Worm (Caenorhabditis elegans): ENCODE results near the gene Y37D8A.3.
A peak's percentile ranks its signal among the peaks of the same experiment; 100 is the strongest.

Gene Y37D8A.3

ce11 chrIII:12789420-12789819 lies 39.7 kb upstream of the Y37D8A.3 start, which contains the start of gene BE10.1:
Gene BE10.1 (minus strand): TSS chrIII:12789520.
- TF ChIP-seq bed-3 (GFP tag; optimal IDR thresholded peaks at IDR 0.05) = no peak
- no peak for TF ChIP-seq pha-4 (tag; optimal IDR thresholded peaks at IDR 0.05)
- no peak for TF ChIP-seq mep-1 (tag; optimal IDR thresholded peaks at IDR 0.05)
- no peak for TF ChIP-seq nhr-12 (tag; optimal IDR thresholded peaks at IDR 0.05)
- TF ChIP-seq tbx-8 (GFP tag; optimal IDR thresholded peaks at IDR 0.05) = no peak

DNA sequence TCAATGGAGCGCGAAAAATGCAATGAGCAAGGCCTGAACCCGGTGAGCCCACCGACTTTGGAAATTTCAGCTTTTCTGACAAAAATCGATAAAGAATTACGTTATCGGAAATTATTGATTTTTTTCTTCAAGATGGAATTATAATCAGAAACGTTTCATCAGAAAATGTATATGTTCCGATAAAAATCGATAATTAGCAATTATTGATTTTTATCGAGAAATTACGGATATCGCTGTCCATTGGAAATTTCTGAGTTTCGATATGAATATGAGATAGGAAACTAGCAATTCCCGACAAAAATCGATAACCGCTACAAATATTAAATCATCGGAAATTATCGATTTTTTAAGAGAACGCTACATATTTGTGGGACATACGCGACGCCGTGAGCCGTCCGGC lies 35.0 kb upstream of the Y37D8A.3 start:
- no peak for TF ChIP-seq mab-5 (tag; optimal IDR thresholded peaks at IDR 0.05)
- no peak for TF ChIP-seq nhr-2 (tag; optimal IDR thresholded peaks at IDR 0.05)
- no peak for TF ChIP-seq ham-2 (GFP tag; optimal IDR thresholded peaks at IDR 0.05)

DNA sequence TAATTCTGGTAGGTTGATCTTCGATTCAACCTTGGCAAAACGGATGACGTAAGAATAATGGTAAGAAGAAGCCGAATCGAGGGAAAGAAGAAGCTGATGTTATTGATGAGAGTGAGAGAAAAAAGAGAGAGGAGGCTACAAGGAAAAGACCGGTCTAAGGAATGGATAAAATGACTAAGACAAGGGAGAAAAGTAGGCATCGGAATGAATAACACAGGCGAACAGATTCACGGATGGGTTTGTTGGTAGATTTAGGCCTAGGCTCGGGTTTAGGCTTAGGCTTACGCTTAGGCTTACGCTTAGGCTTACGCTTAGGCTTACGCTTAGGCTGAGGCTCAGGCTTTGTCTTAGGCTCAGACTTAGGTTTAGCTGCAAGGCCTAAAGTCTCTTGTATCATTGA lies 30.7 kb upstream of the Y37D8A.3 start, which contains the start of gene agmo-1:
agmo-1 (minus strand) TSS at position 101 of the 400 bp plus-strand sequence.
- TF ChIP-seq blmp-1 (tag; optimal IDR thresholded peaks at IDR 0.05) (no peak), nhr-12 (tag; optimal IDR thresholded peaks at IDR 0.05) (no peak), ham-2 (GFP tag; optimal IDR thresholded peaks at IDR 0.05) (no peak), mep-1 (tag; optimal IDR thresholded peaks at IDR 0.05) (no peak), elt-1 (tag; optimal IDR thresholded peaks at IDR 0.05; ENCODE audit: borderline replicate concordance, insufficient read depth) (no peak), unc-39 (tag; optimal IDR thresholded peaks at IDR 0.05) (no peak), sem-2 (GFP tag; optimal IDR thresholded peaks at IDR 0.05) (no peak), ceh-83 (GFP tag; optimal IDR thresholded peaks at IDR 0.05) (no peak), lin-13 (tag; optimal IDR thresholded peaks at IDR 0.05) (no peak), nhr-76 (tag; optimal IDR thresholded peaks at IDR 0.05) (no peak), pha-4 (tag; optimal IDR thresholded peaks at IDR 0.05) (no peak), zip-8 (tag; optimal IDR thresholded peaks at IDR 0.05) (no peak), snpc-4 (tag; optimal IDR thresholded peaks at IDR 0.05) (no peak), nhr-28 (tag; optimal IDR thresholded peaks at IDR 0.05) (no peak)

- peak; percentile 95 for TF ChIP-seq ham-2 (GFP tag; optimal IDR thresholded peaks at IDR 0.05)
- TF ChIP-seq unc-120 (tag; optimal IDR thresholded peaks at IDR 0.05; ENCODE audit: poor library complexity, severe bottlenecking) = no peak
- TF ChIP-seq elt-1 (tag; optimal IDR thresholded peaks at IDR 0.05; ENCODE audit: borderline replicate concordance, insufficient read depth) = peak; percentile 70
- no peak for TF ChIP-seq hlh-1 (tag; optimal IDR thresholded peaks at IDR 0.05)
- TF ChIP-seq blmp-1 (tag; optimal IDR thresholded peaks at IDR 0.05) = peak; percentile 96
Observed at ce11 chrIII:12800529-12800928, 28.6 kb upstream of the Y37D8A.3 start.

DNA sequence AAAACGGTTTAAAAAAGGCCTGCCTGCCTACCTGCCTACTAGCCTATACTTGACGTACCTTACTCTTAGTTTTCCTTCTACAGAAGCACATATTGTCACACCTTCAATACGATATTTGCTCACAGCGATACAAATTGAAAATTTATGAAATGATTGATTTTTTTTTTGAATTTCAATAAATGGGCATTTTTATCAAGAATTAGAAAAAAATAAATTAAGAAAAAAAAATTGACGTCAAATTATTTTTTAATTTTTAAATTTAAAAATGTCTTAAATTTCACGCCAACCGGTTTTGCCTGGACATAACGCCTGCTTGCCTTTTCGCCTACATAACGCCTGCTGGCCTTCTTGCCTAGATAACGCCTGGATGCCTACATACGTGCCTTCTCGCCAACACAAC lies 22.5 kb upstream of the Y37D8A.3 start, which contains the start of gene BE10.5:
BE10.5 (minus strand) TSS at position 101 of the 400 bp plus-strand sequence.
- TF ChIP-seq nhr-2 (tag; optimal IDR thresholded peaks at IDR 0.05) (no peak), sptf-1 (tag; optimal IDR thresholded peaks at IDR 0.05) (no peak)

ce11 chrIII:12807726-12808125 lies 21.4 kb upstream of the Y37D8A.3 start, which contains the start of gene BE10.3:
Gene BE10.3 (plus strand): TSS chrIII:12808026.
- TF ChIP-seq lin-32 (GFP tag; optimal IDR thresholded peaks at IDR 0.05) = no peak
- TF ChIP-seq elt-3 (tag; optimal IDR thresholded peaks at IDR 0.05) = no peak
- TF ChIP-seq pha-4 (tag; optimal IDR thresholded peaks at IDR 0.05) = no peak
- TF ChIP-seq drap-1 (GFP tag; optimal IDR thresholded peaks at IDR 0.05) = no peak
- no peak for TF ChIP-seq ceh-83 (GFP tag; optimal IDR thresholded peaks at IDR 0.05)
- no peak for TF ChIP-seq mep-1 (tag; optimal IDR thresholded peaks at IDR 0.05)
- TF ChIP-seq mab-5 (tag; optimal IDR thresholded peaks at IDR 0.05) = no peak
- no peak for TF ChIP-seq flh-1 (GFP tag; optimal IDR thresholded peaks at IDR 0.05)
- TF ChIP-seq mls-2 (tag; optimal IDR thresholded peaks at IDR 0.05) = no peak
- no peak for TF ChIP-seq ham-2 (GFP tag; optimal IDR thresholded peaks at IDR 0.05)
- TF ChIP-seq blmp-1 (tag; optimal IDR thresholded peaks at IDR 0.05) = no peak
- TF ChIP-seq nhr-28 (tag; optimal IDR thresholded peaks at IDR 0.05) = no peak
- TF ChIP-seq lsy-2 (tag; optimal IDR thresholded peaks at IDR 0.05) = no peak
- no peak for TF ChIP-seq ceh-39 (tag; optimal IDR thresholded peaks at IDR 0.05)
- TF ChIP-seq nhr-237 (tag; optimal IDR thresholded peaks at IDR 0.05) = no peak
- no peak for TF ChIP-seq bed-3 (GFP tag; optimal IDR thresholded peaks at IDR 0.05)
- no peak for TF ChIP-seq M03D4.4 (tag; optimal IDR thresholded peaks at IDR 0.05)
- TF ChIP-seq nhr-76 (tag; optimal IDR thresholded peaks at IDR 0.05) = no peak
